Worm (Caenorhabditis elegans): ENCODE data around the gene F43G6.10.

DNA sequence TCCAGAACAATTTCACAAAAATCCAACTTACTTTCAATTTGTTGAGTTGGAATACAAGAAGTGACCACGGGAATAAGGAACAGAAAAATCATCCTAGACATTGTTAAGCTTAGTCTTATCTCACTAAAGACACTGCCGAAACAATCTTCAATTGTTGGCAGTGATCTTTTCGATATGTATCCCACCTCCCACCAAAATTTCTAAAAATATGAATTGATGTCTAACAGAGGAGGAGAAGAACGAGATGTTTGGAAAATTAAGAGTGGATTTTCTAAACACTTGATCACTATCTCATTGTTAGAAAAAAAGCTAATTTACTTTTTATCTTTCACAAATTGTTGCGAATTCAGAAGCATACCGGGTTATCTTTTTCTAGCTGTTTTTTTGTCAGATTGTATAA lies 23.3 kb downstream of the F43G6.10 start, which contains the start of gene clec-144:
- TF ChIP-seq fkh-10 (GFP tag; optimal IDR thresholded peaks at IDR 0.05) = no peak
- TF ChIP-seq elt-2 (tag; optimal IDR thresholded peaks at IDR 0.05) = no peak
- TF ChIP-seq nfya-1 (tag; optimal IDR thresholded peaks at IDR 0.05; ENCODE audit: insufficient read depth) = no peak
- TF ChIP-seq nhr-77 (tag; optimal IDR thresholded peaks at IDR 0.05) = no peak
- no peak for TF ChIP-seq unc-39 (tag; optimal IDR thresholded peaks at IDR 0.05)
- no peak for TF ChIP-seq ZK546.5 (tag; optimal IDR thresholded peaks at IDR 0.05)
- no peak for TF ChIP-seq nhr-25 (tag; optimal IDR thresholded peaks at IDR 0.05)
- no peak for TF ChIP-seq nhr-28 (tag; optimal IDR thresholded peaks at IDR 0.05)
- no peak for TF ChIP-seq ceh-82 (tag; optimal IDR thresholded peaks at IDR 0.05)
- TF ChIP-seq lsy-12 (tag; optimal IDR thresholded peaks at IDR 0.05) = no peak
- TF ChIP-seq pha-4 (tag; optimal IDR thresholded peaks at IDR 0.05) = no peak
- TF ChIP-seq R02D3.7 (tag; optimal IDR thresholded peaks at IDR 0.05) = no peak
- TF ChIP-seq aly-2 (tag; optimal IDR thresholded peaks at IDR 0.05) = no peak

Measured in whole organism, L3 larva.